Worm (Caenorhabditis elegans): ENCODE results near the gene C08E3.13.

C08E3.13 gene

DNA sequence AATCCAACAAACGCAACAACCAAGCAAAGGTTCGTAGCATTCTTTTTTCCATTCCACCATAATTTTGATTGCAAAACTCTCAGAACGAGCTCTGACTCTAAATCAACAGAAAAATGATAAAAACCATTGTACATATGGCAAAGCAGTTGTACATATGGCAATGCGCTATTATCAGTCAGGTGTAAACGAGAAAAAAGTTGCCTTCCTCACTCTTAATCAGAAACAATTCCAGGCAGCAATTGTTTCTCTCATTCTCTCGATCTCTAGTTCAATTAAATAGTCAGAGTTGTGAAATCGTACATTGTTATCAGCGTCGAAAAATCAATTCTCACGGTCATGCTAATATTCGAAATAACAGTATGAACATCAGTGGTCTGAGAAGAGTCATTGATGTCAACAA is 10.3 kb downstream of the C08E3.13 start:
- TF ChIP-seq sptf-1 (tag; optimal IDR thresholded peaks at IDR 0.05) (no peak), unc-39 (tag; optimal IDR thresholded peaks at IDR 0.05) (no peak), unc-62 (GFP tag; optimal IDR thresholded peaks at IDR 0.05) (no peak), lin-13 (tag; optimal IDR thresholded peaks at IDR 0.05) (no peak), lsy-2 (tag; optimal IDR thresholded peaks at IDR 0.05) (no peak), ham-2 (GFP tag; optimal IDR thresholded peaks at IDR 0.05) (no peak)

- TF ChIP-seq lin-32 (GFP tag; optimal IDR thresholded peaks at IDR 0.05), result no peak
- no peak for TF ChIP-seq pha-4 (tag; optimal IDR thresholded peaks at IDR 0.05)
- TF ChIP-seq lsy-2 (tag; optimal IDR thresholded peaks at IDR 0.05), result no peak
- TF ChIP-seq M03D4.4 (tag; optimal IDR thresholded peaks at IDR 0.05), result no peak
- no peak for TF ChIP-seq blmp-1 (tag; optimal IDR thresholded peaks at IDR 0.05)
- no peak for TF ChIP-seq ceh-43 (GFP tag; optimal IDR thresholded peaks at IDR 0.05)
- TF ChIP-seq elt-1 (tag; optimal IDR thresholded peaks at IDR 0.05; ENCODE audit: borderline replicate concordance, insufficient read depth), result no peak
- TF ChIP-seq lin-13 (tag; optimal IDR thresholded peaks at IDR 0.05), result no peak
- no peak for TF ChIP-seq ceh-39 (tag; optimal IDR thresholded peaks at IDR 0.05)
- TF ChIP-seq unc-120 (tag; optimal IDR thresholded peaks at IDR 0.05; ENCODE audit: poor library complexity, severe bottlenecking), result no peak
- no peak for TF ChIP-seq ceh-83 (GFP tag; optimal IDR thresholded peaks at IDR 0.05)
- no peak for TF ChIP-seq sem-2 (GFP tag; optimal IDR thresholded peaks at IDR 0.05)
- TF ChIP-seq sptf-1 (tag; optimal IDR thresholded peaks at IDR 0.05), result no peak
Observed at ce11 chrII:1621180-1621579, 10.9 kb downstream of the C08E3.13 start, which contains the start of gene fbxa-158. Gene fbxa-158 (minus strand): TSS chrII:1621280.

DNA sequence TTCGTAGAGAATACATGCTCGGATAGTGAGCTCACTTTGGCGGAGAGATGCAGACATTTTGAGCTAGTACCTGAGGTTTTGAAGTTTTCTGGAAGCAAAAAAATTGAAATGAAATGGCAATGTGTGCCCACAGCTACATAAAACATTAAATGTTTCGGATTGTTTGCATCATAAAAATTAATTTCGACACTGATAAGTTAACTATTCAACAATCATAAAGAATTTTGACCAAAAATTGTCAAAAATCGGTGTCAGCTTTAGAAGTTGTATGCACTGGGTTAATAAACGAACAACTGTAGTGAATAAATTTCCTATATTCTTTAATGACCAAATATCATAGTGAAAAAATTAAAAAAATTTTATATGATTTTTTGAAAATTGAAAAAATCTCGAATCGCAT is 13.2 kb downstream of the C08E3.13 start, which contains the start of gene fbxa-166:
TSS of gene fbxa-166 (minus strand) at position 101 of the 400 bp plus-strand sequence.
- TF ChIP-seq bed-3 (GFP tag; optimal IDR thresholded peaks at IDR 0.05) (no peak), pha-4 (tag; optimal IDR thresholded peaks at IDR 0.05) (no peak), nhr-12 (tag; optimal IDR thresholded peaks at IDR 0.05) (no peak), cnd-1 (tag; optimal IDR thresholded peaks at IDR 0.05) (no peak), sptf-1 (tag; optimal IDR thresholded peaks at IDR 0.05) (no peak), nhr-76 (tag; optimal IDR thresholded peaks at IDR 0.05) (no peak), ceh-39 (tag; optimal IDR thresholded peaks at IDR 0.05) (no peak), lin-32 (GFP tag; optimal IDR thresholded peaks at IDR 0.05) (no peak), mls-2 (tag; optimal IDR thresholded peaks at IDR 0.05) (no peak), elt-1 (tag; optimal IDR thresholded peaks at IDR 0.05; ENCODE audit: borderline replicate concordance, insufficient read depth) (no peak), tbx-8 (GFP tag; optimal IDR thresholded peaks at IDR 0.05) (no peak), ceh-43 (GFP tag; optimal IDR thresholded peaks at IDR 0.05) (no peak), lin-13 (tag; optimal IDR thresholded peaks at IDR 0.05) (no peak), unc-39 (tag; optimal IDR thresholded peaks at IDR 0.05) (no peak)

ce11 chrII:1616382-1616781 is 15.7 kb downstream of the C08E3.13 start, which contains the start of gene fbxa-165:
Gene fbxa-165 (minus strand): TSS chrII:1616482.
- TF ChIP-seq blmp-1 (tag; optimal IDR thresholded peaks at IDR 0.05) (no peak), ces-1 (GFP tag; optimal IDR thresholded peaks at IDR 0.05) (no peak), ztf-11 (tag; optimal IDR thresholded peaks at IDR 0.05) (no peak), ceh-83 (GFP tag; optimal IDR thresholded peaks at IDR 0.05) (no peak), zip-8 (tag; optimal IDR thresholded peaks at IDR 0.05) (no peak), nhr-12 (tag; optimal IDR thresholded peaks at IDR 0.05) (no peak), lin-13 (tag; optimal IDR thresholded peaks at IDR 0.05) (no peak), nhr-237 (tag; optimal IDR thresholded peaks at IDR 0.05) (no peak)

DNA sequence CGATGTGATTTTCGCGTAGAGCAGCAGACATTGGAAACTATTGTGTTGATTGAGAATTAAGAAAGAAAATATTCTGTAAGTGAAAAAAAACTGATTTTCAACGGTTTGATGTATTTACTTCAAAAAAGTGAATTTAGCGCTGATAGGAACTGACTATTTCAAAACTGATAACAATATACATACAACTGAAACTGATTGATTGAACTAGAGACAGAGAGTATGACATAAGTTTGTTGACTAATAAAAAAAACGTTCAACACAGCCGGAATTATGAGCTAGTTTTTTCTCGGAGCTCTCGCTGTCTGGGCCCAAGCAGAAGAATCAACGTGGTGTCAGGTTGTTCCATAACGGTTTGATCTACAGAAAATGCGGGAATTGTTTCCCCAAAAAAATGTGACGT is 18.1 kb downstream of the C08E3.13 start, which contains the start of gene fbxa-164:
TSS of gene fbxa-164 (minus strand) at position 101 of the 400 bp plus-strand sequence.
- TF ChIP-seq mls-2 (tag; optimal IDR thresholded peaks at IDR 0.05) (no peak), unc-120 (tag; optimal IDR thresholded peaks at IDR 0.05; ENCODE audit: poor library complexity, severe bottlenecking) (no peak), drap-1 (GFP tag; optimal IDR thresholded peaks at IDR 0.05) (no peak), mep-1 (tag; optimal IDR thresholded peaks at IDR 0.05) (no peak), lsy-2 (tag; optimal IDR thresholded peaks at IDR 0.05) (no peak), unc-62 (GFP tag; optimal IDR thresholded peaks at IDR 0.05) (no peak), sptf-1 (tag; optimal IDR thresholded peaks at IDR 0.05) (no peak), ceh-39 (tag; optimal IDR thresholded peaks at IDR 0.05) (no peak), hlh-1 (tag; optimal IDR thresholded peaks at IDR 0.05) (no peak), sem-2 (GFP tag; optimal IDR thresholded peaks at IDR 0.05) (no peak), ztf-11 (tag; optimal IDR thresholded peaks at IDR 0.05) (no peak)

All from whole organism, mixed stage, embryonic.